Fruit fly (Drosophila melanogaster) whole organism: Measurements from ENCODE around the gene spdo.

Experiments used
- CG8478 ChIP-seq: fragments of >200 bp; optimal IDR thresholded peaks from 2 replicates; lab custom pipeline; 2018; ENCODE audit warnings: inconsistent platforms
- Dll ChIP-seq: fragments of >200 bp; optimal IDR thresholded peaks from 2 replicates; lab custom pipeline; 2017
- pan ChIP-seq: fragments of >200 bp; optimal IDR thresholded peaks from 2 replicates; lab custom pipeline; 2017

- TF ChIP-seq CG8478 (lab: Kevin White, UChicago) (no peak), pan (lab: Kevin White, UChicago) (no peak), Dll (peak; percentile 91)
Measured at dm6 chr3R:30450224-30450623, 26.3 kb upstream of the spdo start.
